Worm (Caenorhabditis elegans): Measurements from ENCODE around the gene mrps-5.

The mrps-5 gene

DNA sequence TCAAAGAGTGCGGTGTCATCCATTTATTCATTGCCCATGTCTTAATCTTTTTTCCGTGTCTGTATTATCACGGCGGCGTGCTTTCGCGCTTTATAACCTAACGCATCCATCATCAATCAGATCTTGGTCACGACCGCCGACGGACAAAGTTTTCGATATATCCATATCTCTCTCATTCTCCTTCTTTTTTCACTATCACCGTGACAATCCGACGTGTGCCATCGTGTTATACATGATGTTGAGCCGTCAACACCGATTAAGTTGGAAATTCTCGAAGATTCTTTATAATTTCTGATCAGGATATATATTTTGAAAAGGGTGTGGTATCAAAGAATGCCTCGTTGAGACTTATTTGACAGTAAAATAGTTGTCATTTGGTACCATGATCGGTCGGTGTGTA, 6.4 kb upstream of the mrps-5 start (continued):
- TF ChIP-seq xbp-1 (tag; optimal IDR thresholded peaks at IDR 0.05), result no peak
- TF ChIP-seq F16B12.6 (tag; optimal IDR thresholded peaks at IDR 0.05), result no peak
- no peak for TF ChIP-seq nhr-76 (tag; optimal IDR thresholded peaks at IDR 0.05)
- no peak for TF ChIP-seq C34B4.2 (tag; optimal IDR thresholded peaks at IDR 0.05)
- TF ChIP-seq ztf-11 (tag; optimal IDR thresholded peaks at IDR 0.05), result no peak
- TF ChIP-seq nhr-28 (tag; optimal IDR thresholded peaks at IDR 0.05), result no peak
- no peak for TF ChIP-seq snpc-4 (tag; optimal IDR thresholded peaks at IDR 0.05)
- no peak for TF ChIP-seq unc-30 (tag; optimal IDR thresholded peaks at IDR 0.05)
- TF ChIP-seq blmp-1 (tag; optimal IDR thresholded peaks at IDR 0.05), result peak; percentile 87
- no peak for TF ChIP-seq hpl-2 (GFP tag; optimal IDR thresholded peaks at IDR 0.05)
- TF ChIP-seq unc-86 (tag; optimal IDR thresholded peaks at IDR 0.05), result no peak
- TF ChIP-seq nhr-47 (tag; optimal IDR thresholded peaks at IDR 0.05), result peak; percentile 20
- TF ChIP-seq lin-14 (GFP tag; optimal IDR thresholded peaks at IDR 0.05), result peak; percentile 52
- no peak for TF ChIP-seq ceh-88 (GFP tag; IDR thresholded peaks at IDR 0.05)
- no peak for TF ChIP-seq C16A3.4 (tag; optimal IDR thresholded peaks at IDR 0.05)
- TF ChIP-seq elt-3 (tag; optimal IDR thresholded peaks at IDR 0.05), result peak; percentile 10 to 90 (median 75)
- TF ChIP-seq hlh-17 (GFP tag; optimal IDR thresholded peaks at IDR 0.05; ENCODE audit: borderline replicate concordance), result no peak
- TF ChIP-seq unc-98 (GFP tag; IDR thresholded peaks at IDR 0.05), result no peak
- no peak for TF ChIP-seq vab-15 (tag; optimal IDR thresholded peaks at IDR 0.05)
- no peak for TF ChIP-seq sox-4 (tag; optimal IDR thresholded peaks at IDR 0.05)
- peak; percentile 92 for TF ChIP-seq nhr-85 (tag)
- TF ChIP-seq nhr-19 (GFP tag; conservative IDR thresholded peaks at IDR 0.05), result peak; percentile 43
- TF ChIP-seq nhr-12 (tag; optimal IDR thresholded peaks at IDR 0.05), result no peak
- peak; percentile 63 for TF ChIP-seq tbx-2 (tag; optimal IDR thresholded peaks at IDR 0.05)
- no peak for TF ChIP-seq sup-37 (GFP tag; optimal IDR thresholded peaks at IDR 0.05)
- no peak for TF ChIP-seq nhr-237 (tag; optimal IDR thresholded peaks at IDR 0.05)
- TF ChIP-seq nhr-84 (tag; optimal IDR thresholded peaks at IDR 0.05), result no peak
- TF ChIP-seq tlp-1 (tag; optimal IDR thresholded peaks at IDR 0.05), result no peak
- peak; percentile 5 for TF ChIP-seq dsc-1 (tag; optimal IDR thresholded peaks at IDR 0.05)
- TF ChIP-seq C04F5.9 (tag; optimal IDR thresholded peaks at IDR 0.05), result no peak
- TF ChIP-seq nhr-90 (tag; optimal IDR thresholded peaks at IDR 0.05; ENCODE audit: poor library complexity), result peak; percentile 55
- TF ChIP-seq fkh-10 (GFP tag; optimal IDR thresholded peaks at IDR 0.05), result no peak
- TF ChIP-seq nhr-77 (tag; optimal IDR thresholded peaks at IDR 0.05), result no peak
- TF ChIP-seq dpl-1 (GFP tag; optimal IDR thresholded peaks at IDR 0.05), result peak in 1 of 3 experiments; percentile 6
- no peak for TF ChIP-seq lir-3 (tag; optimal IDR thresholded peaks at IDR 0.05; ENCODE audit: poor library complexity)
- TF ChIP-seq swsn-7 (tag; optimal IDR thresholded peaks at IDR 0.05), result no peak
- no peak for TF ChIP-seq isw-1 (GFP tag; IDR thresholded peaks at IDR 0.05)

- TF ChIP-seq ama-1 (optimal IDR thresholded peaks at IDR 0.05), result no peak
- TF ChIP-seq lsy-2 (tag; optimal IDR thresholded peaks at IDR 0.05), result peak; percentile 33 to 47
- TF ChIP-seq dpl-1 (GFP tag; optimal IDR thresholded peaks at IDR 0.05), result peak in 1 of 3 experiments; percentile 37
- TF ChIP-seq lin-35 (GFP tag; optimal IDR thresholded peaks at IDR 0.05), result peak; percentile 3 to 50
- peak; percentile 25 for TF ChIP-seq swsn-7 (tag; optimal IDR thresholded peaks at IDR 0.05)
- peak; percentile 36 for TF ChIP-seq snu-23 (GFP tag; optimal IDR thresholded peaks at IDR 0.05)
- TF ChIP-seq unc-98 (GFP tag; IDR thresholded peaks at IDR 0.05), result no peak
- peak; percentile 2 for TF ChIP-seq nhr-47 (tag; optimal IDR thresholded peaks at IDR 0.05)
- peak; percentile 12 for TF ChIP-seq nhr-20 (tag; optimal IDR thresholded peaks at IDR 0.05)
- TF ChIP-seq nhr-71 (tag; optimal IDR thresholded peaks at IDR 0.05), result peak; percentile 38
- peak; percentile 30 for TF ChIP-seq blmp-1 (tag; optimal IDR thresholded peaks at IDR 0.05)
- peak; percentile 66 for TF ChIP-seq xbp-1 (tag; optimal IDR thresholded peaks at IDR 0.05)
- TF ChIP-seq C16A3.4 (tag; optimal IDR thresholded peaks at IDR 0.05), result no peak
- no peak for TF ChIP-seq pax-3 (tag; optimal IDR thresholded peaks at IDR 0.05)
- no peak for TF ChIP-seq snpc-4 (tag; optimal IDR thresholded peaks at IDR 0.05)
- peak in 1 of 2 experiments; percentile 41 for TF ChIP-seq efl-1 (optimal IDR thresholded peaks at IDR 0.05)
- TF ChIP-seq efl-1 (GFP tag; optimal IDR thresholded peaks at IDR 0.05 in 1 of 2), result peak in 1 of 2 experiments; percentile 40
- TF ChIP-seq nhr-28 (tag; optimal IDR thresholded peaks at IDR 0.05), result no peak
- no peak for TF ChIP-seq nhr-11 (tag; optimal IDR thresholded peaks at IDR 0.05)
- TF ChIP-seq egl-13 (tag; optimal IDR thresholded peaks at IDR 0.05), result no peak
- no peak for TF ChIP-seq sox-4 (tag; optimal IDR thresholded peaks at IDR 0.05)
- TF ChIP-seq unc-62 (GFP tag; optimal IDR thresholded peaks at IDR 0.05), result no peak
- TF ChIP-seq rnt-1 (tag; optimal IDR thresholded peaks at IDR 0.05), result peak; percentile 14
- peak; percentile 1 for TF ChIP-seq F16B12.6 (tag; optimal IDR thresholded peaks at IDR 0.05)
- TF ChIP-seq nhr-19 (GFP tag; conservative IDR thresholded peaks at IDR 0.05), result peak; percentile 22
- peak; percentile 29 for TF ChIP-seq nhr-90 (tag; optimal IDR thresholded peaks at IDR 0.05; ENCODE audit: poor library complexity)
- no peak for TF ChIP-seq zag-1 (tag; optimal IDR thresholded peaks at IDR 0.05)
- TF ChIP-seq mep-1 (tag; optimal IDR thresholded peaks at IDR 0.05), result peak; percentile 42
Measured at ce11 chrV:12560328-12560782, 2.9 kb upstream of the mrps-5 start, which contains the start of gene sel-1. TSS of gene sel-1 (plus strand) at chrV:12560732.

Measured in whole organism, L1 larva.